Worm (Caenorhabditis elegans) whole organism, late embryonic: ENCODE data around the gene fbxb-104.
A peak's percentile ranks its signal among the peaks of the same experiment; 100 is the strongest.

ENCODE experiments used
- C08G9.2 ChIP-seq: sonication (generic microtip); optimal IDR thresholded peaks from 2 replicates; lab custom pipeline; 2016; ENCODE audit warnings: mild to moderate bottlenecking, missing genetic modification characterization, moderate library complexity, missing compliant biosample characterization
- F13H6.1 ChIP-seq: sonication (generic microtip); optimal IDR thresholded peaks from 2 replicates; lab custom pipeline; 2016; ENCODE audit warnings: missing genetic modification characterization, missing compliant biosample characterization
- K09A11.1 ChIP-seq: sonication (generic microtip); optimal IDR thresholded peaks from 2 replicates; lab custom pipeline; 2017; ENCODE audit warnings: antibody characterized with exemption, mild to moderate bottlenecking, missing genetic modification characterization, missing compliant biosample characterization; ENCODE audit not compliant: insufficient read depth
- T23F11.4 ChIP-seq: fragments of 200-800 bp; sonication (Bioruptor generic); optimal IDR thresholded peaks from 2 replicates; lab custom pipeline; 2018; ENCODE audit warnings: mild to moderate bottlenecking, missing genetic modification characterization, missing compliant biosample characterization
- ama-1 ChIP-seq: fragments of 150-350 bp; optimal IDR thresholded peaks from 2 replicates; lab custom pipeline; 2014
- ceh-14 ChIP-seq: sonication (generic microtip); optimal IDR thresholded peaks from 2 replicates; lab custom pipeline; 2016; ENCODE audit warnings: missing genotype, missing genetic modification characterization, missing compliant biosample characterization
- ceh-18 ChIP-seq: sonication (generic microtip); optimal IDR thresholded peaks from 2 replicates; lab custom pipeline; 2016; ENCODE audit warnings: missing genetic modification characterization, missing compliant biosample characterization
- ceh-2 ChIP-seq: sonication (generic microtip); optimal IDR thresholded peaks from 2 replicates; lab custom pipeline; 2016; ENCODE audit warnings: missing genotype, missing genetic modification characterization, missing compliant biosample characterization
- ceh-22 ChIP-seq: sonication (generic microtip); optimal IDR thresholded peaks from 2 replicates; lab custom pipeline; 2017; ENCODE audit warnings: missing biosample characterization, missing genetic modification characterization
- ceh-31 ChIP-seq: sonication (generic microtip); optimal IDR thresholded peaks from 2 replicates; lab custom pipeline; 2016; ENCODE audit warnings: missing genetic modification characterization, missing compliant biosample characterization
- ceh-48 ChIP-seq: sonication (generic microtip); optimal IDR thresholded peaks from 2 replicates; lab custom pipeline; 2016; ENCODE audit warnings: missing genetic modification characterization, inconsistent platforms, missing compliant biosample characterization
- ceh-6 ChIP-seq: fragments of 200-800 bp; sonication (Bioruptor generic); optimal IDR thresholded peaks from 2 replicates; lab custom pipeline; 2018; ENCODE audit warnings: mild to moderate bottlenecking, missing genetic modification characterization, missing compliant biosample characterization
- dve-1 ChIP-seq: sonication (generic microtip); optimal IDR thresholded peaks from 2 replicates; lab custom pipeline; 2017; ENCODE audit warnings: antibody characterized with exemption, mild to moderate bottlenecking, missing genetic modification characterization, missing compliant biosample characterization
- ets-4 ChIP-seq: sonication (generic microtip); optimal IDR thresholded peaks from 2 replicates; lab custom pipeline; 2016; ENCODE audit warnings: missing genetic modification characterization, missing compliant biosample characterization
- eyg-1 ChIP-seq: sonication (generic microtip); optimal IDR thresholded peaks from 2 replicates; lab custom pipeline; 2016; ENCODE audit warnings: missing genotype, missing genetic modification characterization, missing compliant biosample characterization
- fax-1 ChIP-seq: sonication (generic microtip); optimal IDR thresholded peaks from 2 replicates; lab custom pipeline; 2016; ENCODE audit warnings: missing genotype, missing genetic modification characterization, missing compliant biosample characterization
- fkh-10 ChIP-seq: fragments of 150-350 bp; optimal IDR thresholded peaks from 2 replicates; lab custom pipeline; 2014; ENCODE audit warnings: missing biosample characterization, missing genetic modification reagents, missing genetic modification characterization
- fkh-6 ChIP-seq: sonication (generic microtip); optimal IDR thresholded peaks from 2 replicates; lab custom pipeline; 2016; ENCODE audit warnings: missing genetic modification characterization, missing compliant biosample characterization
- gmeb-2 ChIP-seq: sonication (generic microtip); optimal IDR thresholded peaks from 2 replicates; lab custom pipeline; 2016; ENCODE audit warnings: missing genetic modification characterization, inconsistent platforms, missing compliant biosample characterization
- hlh-30 ChIP-seq: sonication (generic microtip); optimal IDR thresholded peaks from 2 replicates; lab custom pipeline; 2017; ENCODE audit warnings: antibody characterized with exemption, missing genetic modification characterization, missing compliant biosample characterization; ENCODE audit not compliant: insufficient read depth
- hlh-6 ChIP-seq: sonication (generic microtip); optimal IDR thresholded peaks from 2 replicates; lab custom pipeline; 2016; ENCODE audit warnings: missing genotype, missing genetic modification characterization, missing compliant biosample characterization
- lim-6 ChIP-seq: sonication (generic microtip); optimal IDR thresholded peaks from 2 replicates; lab custom pipeline; 2016; ENCODE audit warnings: missing genetic modification characterization, missing compliant biosample characterization
- lin-11 ChIP-seq: fragments of 200-800 bp; sonication (Bioruptor generic); optimal IDR thresholded peaks from 2 replicates; lab custom pipeline; 2018; ENCODE audit warnings: mild to moderate bottlenecking, missing genetic modification characterization, missing compliant biosample characterization
- nhr-11 ChIP-seq: fragments of 150-350 bp; optimal IDR thresholded peaks from 2 replicates; lab custom pipeline; 2014; ENCODE audit warnings: missing biosample characterization, missing genetic modification characterization
- npax-4 ChIP-seq: sonication (generic microtip); optimal IDR thresholded peaks from 2 replicates; lab custom pipeline; 2016; ENCODE audit warnings: missing genetic modification characterization, missing compliant biosample characterization
- pag-3 ChIP-seq: sonication (generic microtip); optimal IDR thresholded peaks from 2 replicates; lab custom pipeline; 2016; ENCODE audit warnings: missing compliant biosample characterization, missing genetic modification characterization, borderline replicate concordance
- pat-9 ChIP-seq: fragments of 200-800 bp; sonication (Bioruptor generic); optimal IDR thresholded peaks from 2 replicates; lab custom pipeline; 2018; ENCODE audit warnings: mild to moderate bottlenecking, missing genetic modification characterization, moderate library complexity, missing compliant biosample characterization
- pax-1 ChIP-seq: fragments of 150-350 bp; optimal IDR thresholded peaks from 2 replicates; lab custom pipeline; 2014; ENCODE audit warnings: missing biosample characterization, missing genetic modification characterization
- pha-4 ChIP-seq: fragments of 150-350 bp; optimal IDR thresholded peaks from 2 replicates; lab custom pipeline; 2018; ENCODE audit warnings: missing biosample characterization, missing genetic modification reagents, missing genetic modification characterization
- pqm-1 ChIP-seq: sonication (generic microtip); optimal IDR thresholded peaks from 2 replicates; lab custom pipeline; 2016; ENCODE audit warnings: missing genetic modification characterization, missing compliant biosample characterization
- pros-1 ChIP-seq: fragments of 150-350 bp; optimal IDR thresholded peaks from 2 replicates; lab custom pipeline; 2014; ENCODE audit warnings: missing biosample characterization, missing genetic modification reagents, missing genetic modification characterization
- ref-2 ChIP-seq: sonication (generic microtip); optimal IDR thresholded peaks from 2 replicates; lab custom pipeline; 2016; ENCODE audit warnings: missing genetic modification characterization, missing compliant biosample characterization
- sox-2 ChIP-seq: fragments of 200-800 bp; sonication (Bioruptor generic); IDR thresholded peaks from 2 replicates; pipeline ENCODE4 v1.3.6; 2022; ENCODE audit warnings: missing genetic modification reagents, missing genetic modification characterization, missing compliant biosample characterization
- sox-4 ChIP-seq: sonication (generic microtip); optimal IDR thresholded peaks from 2 replicates; lab custom pipeline; 2017; ENCODE audit warnings: mild to moderate bottlenecking, missing genetic modification characterization, inconsistent platforms, missing compliant biosample characterization
- tbx-2 ChIP-seq: sonication (generic microtip); optimal IDR thresholded peaks from 2 replicates; lab custom pipeline; 2016; ENCODE audit warnings: missing genetic modification characterization, missing compliant biosample characterization
- tbx-7 ChIP-seq: sonication (generic microtip); optimal IDR thresholded peaks from 2 replicates; lab custom pipeline; 2016; ENCODE audit warnings: missing genotype, missing genetic modification characterization, missing compliant biosample characterization
- unc-42 ChIP-seq: sonication (generic microtip); optimal IDR thresholded peaks from 2 replicates; lab custom pipeline; 2016; ENCODE audit warnings: missing genotype, missing genetic modification characterization, missing compliant biosample characterization
- unc-86 ChIP-seq: sonication (generic microtip); optimal IDR thresholded peaks from 2 replicates; lab custom pipeline; 2016; ENCODE audit warnings: missing genetic modification characterization, missing compliant biosample characterization
- zip-5 ChIP-seq: sonication (generic microtip); optimal IDR thresholded peaks from 2 replicates; lab custom pipeline; 2016; ENCODE audit warnings: missing genetic modification characterization, missing compliant biosample characterization

The fbxb-104 gene

ce11 chrII:3482231-3482630 is 5.2 kb upstream of the fbxb-104 start, which contains the start of gene smu-2 (continued):
- TF ChIP-seq ceh-14 (tag; lab: Kevin White, UChicago) (peak; percentile 82), unc-86 (tag; lab: Kevin White, UChicago) (peak; percentile 47), ceh-6 (GFP tag; lab: Kevin White, UChicago) (no peak), ceh-18 (tag; lab: Kevin White, UChicago) (peak; percentile 48), pag-3 (tag; lab: Kevin White, UChicago) (no peak), pat-9 (tag; lab: Kevin White, UChicago) (no peak), ceh-48 (tag; lab: Kevin White, UChicago) (peak; percentile 7), lim-6 (tag; lab: Kevin White, UChicago) (peak; percentile 92), fkh-6 (tag; lab: Kevin White, UChicago) (peak; percentile 12), ets-4 (tag; lab: Kevin White, UChicago) (peak; percentile 86), zip-5 (tag; lab: Kevin White, UChicago) (peak; percentile 76), ceh-31 (tag; lab: Kevin White, UChicago) (peak; percentile 96), eyg-1 (no peak), fax-1 (tag; lab: Kevin White, UChicago) (peak; percentile 31)

DNA sequence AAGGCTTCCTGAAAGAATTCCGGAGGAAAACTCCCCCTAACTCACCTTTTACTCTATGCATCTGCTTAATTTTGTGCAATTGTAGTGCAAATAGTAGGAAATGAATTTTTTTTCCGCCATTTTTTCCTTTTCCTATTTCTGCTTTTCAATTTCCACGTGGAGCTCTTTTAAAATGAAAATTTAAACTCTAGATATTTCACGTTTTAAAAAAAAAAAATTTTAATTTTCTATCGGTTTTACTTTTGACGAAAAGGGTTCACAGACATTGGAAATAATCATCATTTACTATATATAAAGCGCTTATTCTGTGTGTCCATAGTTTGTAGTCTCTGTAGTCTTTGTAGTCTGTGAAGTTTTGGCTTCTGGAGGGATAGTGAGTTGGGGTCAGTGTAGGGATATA is 4.5 kb upstream of the fbxb-104 start, which contains the start of gene Y49F6B.8:
TSS of gene Y49F6B.8 (minus strand) at position 101 of the 400 bp plus-strand sequence.
- TF ChIP-seq lin-11 = no peak
- TF ChIP-seq pros-1 (tag; lab: Kevin White, UChicago) = no peak
- TF ChIP-seq tbx-7 (tag; lab: Kevin White, UChicago) = no peak
- no peak for TF ChIP-seq pax-1 (tag; lab: Kevin White, UChicago)
- TF ChIP-seq zip-5 (tag; lab: Kevin White, UChicago) = no peak
- no peak for TF ChIP-seq ceh-22 (tag; lab: Kevin White, UChicago)
- TF ChIP-seq unc-86 (tag; lab: Kevin White, UChicago) = no peak
- no peak for TF ChIP-seq ceh-2 (tag; lab: Kevin White, UChicago)
- no peak for TF ChIP-seq ceh-14 (tag; lab: Kevin White, UChicago)
- no peak for TF ChIP-seq unc-42 (tag; lab: Kevin White, UChicago)
- no peak for TF ChIP-seq hlh-6
- TF ChIP-seq C08G9.2 = no peak
- no peak for TF ChIP-seq pha-4 (tag; lab: Kevin White, UChicago)
- TF ChIP-seq, all 69 proteins: peak for 0

- TF ChIP-seq dve-1 (peak; percentile 62), ref-2 (no peak), pag-3 (tag; lab: Kevin White, UChicago) (no peak), hlh-30 (no peak), sox-2 (GFP tag; lab: Robert Waterston, UW) (no peak), F13H6.1 (tag; lab: Kevin White, UChicago) (no peak)
- TF ChIP-seq, all 69 proteins: peak for 1
Observed at ce11 chrII:3476536-3476935, 535 bp downstream of the fbxb-104 start.

DNA sequence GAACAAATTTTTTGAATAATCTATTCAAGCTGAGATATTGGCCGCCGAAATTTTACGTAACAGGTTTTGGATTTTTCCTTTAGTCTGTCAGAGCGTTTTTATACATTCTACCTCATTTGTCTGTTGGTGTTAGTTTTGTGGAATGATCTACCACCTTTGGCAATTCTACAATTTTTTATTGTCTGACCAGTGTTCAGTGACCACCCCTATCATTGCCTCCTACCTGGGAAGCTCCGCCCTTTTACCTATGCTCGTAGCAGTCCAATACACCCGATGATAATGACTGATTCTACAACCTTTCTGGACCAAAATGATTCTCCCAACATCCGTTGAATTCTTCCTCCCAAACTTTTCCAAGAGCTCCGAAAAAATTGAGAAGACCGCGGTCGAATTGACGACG is 3.3 kb downstream of the fbxb-104 start, which contains the start of gene sdz-32:
TSS of gene sdz-32 (plus strand) at position 301 of the 400 bp plus-strand sequence.
- TF ChIP-seq npax-4 (tag; lab: Kevin White, UChicago) (no peak), ceh-18 (tag; lab: Kevin White, UChicago) (no peak), F13H6.1 (tag; lab: Kevin White, UChicago) (no peak), T23F11.4 (GFP tag; lab: Kevin White, UChicago) (no peak), lim-6 (tag; lab: Kevin White, UChicago) (no peak), fkh-10 (GFP tag; lab: Kevin White, UChicago) (no peak), gmeb-2 (tag; lab: Kevin White, UChicago) (no peak), fax-1 (tag; lab: Kevin White, UChicago) (no peak), ama-1 (lab: Kevin White, UChicago) (no peak), nhr-11 (no peak), pqm-1 (tag; lab: Kevin White, UChicago) (no peak), ceh-48 (tag; lab: Kevin White, UChicago) (no peak), K09A11.1 (tag; lab: Kevin White, UChicago) (no peak), pax-1 (tag; lab: Kevin White, UChicago) (no peak), sox-4 (no peak), tbx-2 (tag; lab: Kevin White, UChicago) (no peak)
